Fruit fly (Drosophila melanogaster) whole organism, embryonic: ENCODE results near the gene Rchy1.

ENCODE experiments used
- CG11093 ChIP-seq: fragments of 200-800 bp; sonication (Bioruptor generic); IDR thresholded peaks from 3 replicates; pipeline ENCODE4 v1.3.6; 2022; ENCODE audit warnings: missing biosample characterization, missing genetic modification characterization
- CG12299 ChIP-seq: fragments of 200-800 bp; sonication (Bioruptor generic); optimal IDR thresholded peaks from 2 replicates; lab custom pipeline; 2018; ENCODE audit warnings: missing biosample characterization, mild to moderate bottlenecking, missing genetic modification characterization
- CG12942 ChIP-seq: fragments of 200-800 bp; sonication (Bioruptor generic); optimal IDR thresholded peaks from 3 replicates; lab custom pipeline; 2016; ENCODE audit warnings: missing biosample characterization, missing genetic modification characterization
- CG13296 ChIP-seq: fragments of 200-800 bp; sonication (Bioruptor generic); optimal IDR thresholded peaks from 3 replicates; lab custom pipeline; 2018; ENCODE audit warnings: missing biosample characterization, mild to moderate bottlenecking, missing genetic modification characterization
- CG14965 ChIP-seq: fragments of 200-800 bp; sonication (Bioruptor generic); optimal IDR thresholded peaks from 2 replicates; lab custom pipeline; 2016; ENCODE audit warnings: missing biosample characterization, missing genetic modification characterization, borderline replicate concordance
- CG15073 ChIP-seq: fragments of 200-800 bp; sonication (Bioruptor generic); optimal IDR thresholded peaks from 2 replicates; lab custom pipeline; 2016; ENCODE audit warnings: missing biosample characterization, missing genetic modification characterization
- CG15269 ChIP-seq: fragments of 200-800 bp; sonication (Bioruptor generic); optimal IDR thresholded peaks from 2 replicates; lab custom pipeline; 2018; ENCODE audit warnings: missing biosample characterization, mild to moderate bottlenecking, missing genetic modification characterization, moderate library complexity
- CG15514 ChIP-seq: fragments of 200-800 bp; sonication (Bioruptor generic); optimal IDR thresholded peaks from 3 replicates; lab custom pipeline; 2017; ENCODE audit warnings: missing biosample characterization, missing genetic modification characterization, mild to moderate bottlenecking, moderate library complexity, missing genetic modification reagents
- CG1647 ChIP-seq: fragments of 200-800 bp; sonication (Bioruptor generic); optimal IDR thresholded peaks from 3 replicates; lab custom pipeline; 2016; ENCODE audit warnings: missing biosample characterization, missing genetic modification characterization
- CG16779 ChIP-seq: fragments of 200-800 bp; sonication (Bioruptor generic); IDR thresholded peaks from 2 replicates; pipeline ENCODE4 v1.3.6; 2022; ENCODE audit warnings: missing biosample characterization, missing genetic modification characterization
- CG18011 ChIP-seq: fragments of 200-800 bp; sonication (Bioruptor generic); optimal IDR thresholded peaks from 2 replicates; lab custom pipeline; 2017; ENCODE audit warnings: missing biosample characterization, missing genetic modification characterization, mild to moderate bottlenecking, moderate library complexity, missing genotype
- CG34376 ChIP-seq: fragments of 200-800 bp; sonication (Bioruptor generic); optimal IDR thresholded peaks from 2 replicates; lab custom pipeline; 2018; ENCODE audit warnings: missing biosample characterization, mild to moderate bottlenecking, missing genetic modification characterization
- CG4617 ChIP-seq: fragments of 200-800 bp; sonication (Bioruptor generic); optimal IDR thresholded peaks from 3 replicates; lab custom pipeline; 2016; ENCODE audit warnings: missing biosample characterization, missing genetic modification characterization, borderline replicate concordance
- CG6175 ChIP-seq: fragments of 200-800 bp; sonication (Bioruptor generic); IDR thresholded peaks from 3 replicates; pipeline ENCODE4 v1.3.6; 2022; ENCODE audit warnings: missing biosample characterization, missing genetic modification characterization
- CG6689 ChIP-seq: fragments of 200-800 bp; sonication (Bioruptor generic); IDR thresholded peaks from 2 replicates; pipeline ENCODE4 v1.3.6; 2022; ENCODE audit warnings: missing biosample characterization, missing genetic modification characterization
- CG7786 ChIP-seq: fragments of 200-800 bp; sonication (Bioruptor generic); optimal IDR thresholded peaks from 2 replicates; lab custom pipeline; 2016; ENCODE audit warnings: missing biosample characterization, missing genetic modification characterization
- CG8388 ChIP-seq: fragments of 200-800 bp; sonication (Bioruptor generic); optimal IDR thresholded peaks from 2 replicates; lab custom pipeline; 2019; ENCODE audit warnings: missing biosample characterization, mild to moderate bottlenecking, missing genetic modification characterization, moderate library complexity
- CG8924 ChIP-seq: fragments of 200-800 bp; optimal IDR thresholded peaks from 3 replicates; lab custom pipeline; 2019; ENCODE audit warnings: missing biosample characterization, mild to moderate bottlenecking, missing genetic modification characterization, moderate library complexity
- CG9797 ChIP-seq: fragments of 200-800 bp; sonication (Bioruptor generic); optimal IDR thresholded peaks from 3 replicates; lab custom pipeline; 2018; ENCODE audit warnings: missing biosample characterization, mild to moderate bottlenecking, missing genetic modification characterization
- CG9817 ChIP-seq: fragments of 200-800 bp; sonication (Bioruptor generic); optimal IDR thresholded peaks from 2 replicates; lab custom pipeline; 2018; ENCODE audit warnings: missing biosample characterization, mild to moderate bottlenecking, missing genetic modification characterization, moderate library complexity
- Camta ChIP-seq: fragments of 200-800 bp; sonication (Bioruptor generic); optimal IDR thresholded peaks from 2 replicates; lab custom pipeline; 2016; ENCODE audit warnings: missing biosample characterization, missing genetic modification characterization
- D19A ChIP-seq: fragments of 200-800 bp; optimal IDR thresholded peaks from 3 replicates; lab custom pipeline; 2019; ENCODE audit warnings: missing biosample characterization, mild to moderate bottlenecking, missing genetic modification characterization, moderate library complexity
- Dek ChIP-seq: fragments of 200-800 bp; sonication (Bioruptor generic); optimal IDR thresholded peaks from 3 replicates; lab custom pipeline; 2019; ENCODE audit warnings: missing biosample characterization, mild to moderate bottlenecking, missing genetic modification characterization, moderate library complexity
- Eip74EF ChIP-seq, 2 experiments: fragments of 200-800 bp in 1 of 2; fragments of >200 bp in 1 of 2; sonication (Bioruptor generic) in 1 of 2; optimal IDR thresholded peaks; 2 replicates each; lab custom pipeline; 2017 to 2019; ENCODE audit warnings: missing biosample characterization in 2 of 2, missing genetic modification characterization in 2 of 2, mild to moderate bottlenecking in 1 of 2, moderate library complexity in 1 of 2
- Gug ChIP-seq: fragments of 200-800 bp; sonication (Bioruptor generic); IDR thresholded peaks from 4 replicates; pipeline ENCODE4 v1.3.6; 2022; ENCODE audit warnings: missing biosample characterization, missing genetic modification characterization
- Kr ChIP-seq: fragments of 200-800 bp; sonication (Bioruptor generic); optimal IDR thresholded peaks from 2 replicates; lab custom pipeline; 2017; ENCODE audit warnings: missing biosample characterization, mild to moderate bottlenecking, missing genetic modification characterization
- Mad ChIP-seq: fragments of 200-800 bp; sonication (Bioruptor generic); optimal IDR thresholded peaks from 2 replicates; lab custom pipeline; 2016; ENCODE audit warnings: missing biosample characterization, missing genetic modification characterization
- Med ChIP-seq: fragments of 200-800 bp; sonication (Bioruptor generic); peaks from one replicate; lab custom pipeline; 2016; ENCODE audit warnings: missing biosample characterization, missing genetic modification characterization, mild to moderate bottlenecking, inconsistent platforms, moderate library complexity
- Neu2 ChIP-seq: fragments of 200-800 bp; sonication (Bioruptor generic); optimal IDR thresholded peaks from 3 replicates; lab custom pipeline; 2016; ENCODE audit warnings: missing biosample characterization, missing genetic modification characterization, borderline replicate concordance
- Nf-YC ChIP-seq: fragments of 200-800 bp; optimal IDR thresholded peaks from 3 replicates; lab custom pipeline; 2019; ENCODE audit warnings: missing biosample characterization, mild to moderate bottlenecking, missing genetic modification characterization, moderate library complexity
- Oli ChIP-seq: fragments of 200-800 bp; sonication (Bioruptor generic); optimal IDR thresholded peaks from 2 replicates; lab custom pipeline; 2018; ENCODE audit warnings: missing biosample characterization, mild to moderate bottlenecking, missing genetic modification characterization, moderate library complexity
- Taf1 ChIP-seq: fragments of 200-800 bp; sonication (Bioruptor generic); IDR thresholded peaks from 2 replicates; pipeline ENCODE4 v1.3.6; 2022; ENCODE audit warnings: missing biosample characterization, missing genetic modification characterization
- Vsx1 ChIP-seq: fragments of 200-800 bp; sonication (Bioruptor generic); optimal IDR thresholded peaks from 2 replicates; lab custom pipeline; 2017; ENCODE audit warnings: missing biosample characterization, mild to moderate bottlenecking, missing genetic modification characterization, missing genetic modification reagents
- amos ChIP-seq: fragments of 200-800 bp; sonication (Bioruptor generic); IDR thresholded peaks from 2 replicates; pipeline ENCODE4 v1.3.6; 2022; ENCODE audit warnings: missing biosample characterization, missing genetic modification characterization; ENCODE audit not compliant: partially characterized antibody
- bab2 ChIP-seq: fragments of 200-800 bp; sonication (Bioruptor generic); optimal IDR thresholded peaks from 2 replicates; lab custom pipeline; 2016; ENCODE audit warnings: missing biosample characterization, missing genetic modification characterization
- ci ChIP-seq: fragments of 200-800 bp; sonication (Bioruptor generic); IDR thresholded peaks from 3 replicates; pipeline ENCODE4 v1.3.6; 2022; ENCODE audit warnings: missing biosample characterization, missing genetic modification characterization
- croc ChIP-seq: fragments of 200-800 bp; sonication (Bioruptor generic); conservative IDR thresholded peaks from 3 replicates; pipeline ENCODE4 v1.3.6; 2022; ENCODE audit warnings: missing biosample characterization, missing genetic modification characterization
- dimm ChIP-seq: fragments of 200-800 bp; sonication (Bioruptor generic); IDR thresholded peaks from 2 replicates; pipeline ENCODE4 v1.3.6; 2022; ENCODE audit warnings: missing biosample characterization, missing genetic modification characterization
- exex ChIP-seq: fragments of 200-800 bp; sonication (Bioruptor generic); optimal IDR thresholded peaks from 4 replicates; lab custom pipeline; 2018; ENCODE audit warnings: missing biosample characterization, mild to moderate bottlenecking, missing genetic modification characterization, moderate library complexity
- fu2 ChIP-seq: fragments of 200-800 bp; sonication (Bioruptor generic); optimal IDR thresholded peaks from 2 replicates; lab custom pipeline; 2016; ENCODE audit warnings: missing biosample characterization, missing genetic modification characterization
- nmo ChIP-seq: fragments of 200-800 bp; sonication (Bioruptor generic); optimal IDR thresholded peaks from 2 replicates; lab custom pipeline; 2018; ENCODE audit warnings: missing biosample characterization, mild to moderate bottlenecking, missing genetic modification characterization, moderate library complexity
- pb ChIP-seq: fragments of 200-800 bp; sonication (Bioruptor generic); optimal IDR thresholded peaks from 3 replicates; lab custom pipeline; 2016; ENCODE audit warnings: missing biosample characterization, missing genetic modification characterization
- phol ChIP-seq: fragments of 200-800 bp; sonication (Bioruptor generic); optimal IDR thresholded peaks from 3 replicates; lab custom pipeline; 2018; ENCODE audit warnings: missing biosample characterization, mild to moderate bottlenecking, missing genetic modification characterization, moderate library complexity
- ranshi ChIP-seq: fragments of 200-800 bp; sonication (Bioruptor generic); IDR thresholded peaks from 2 replicates; pipeline ENCODE4 v1.3.6; 2022; ENCODE audit warnings: missing biosample characterization, missing genetic modification characterization
- shn ChIP-seq: fragments of 200-800 bp; sonication (Bioruptor generic); optimal IDR thresholded peaks from 3 replicates; lab custom pipeline; 2016; ENCODE audit warnings: missing biosample characterization, missing genetic modification characterization
- sqz ChIP-seq: fragments of 200-800 bp; sonication (Bioruptor generic); optimal IDR thresholded peaks from 3 replicates; lab custom pipeline; 2018; ENCODE audit warnings: missing biosample characterization, mild to moderate bottlenecking, missing genetic modification characterization
- tin ChIP-seq: fragments of 200-800 bp; sonication (Bioruptor generic); optimal IDR thresholded peaks from 3 replicates; lab custom pipeline; 2016; ENCODE audit warnings: missing biosample characterization, missing genetic modification characterization
- vfl ChIP-seq: fragments of 200-800 bp; sonication (Bioruptor generic); optimal IDR thresholded peaks from 2 replicates; lab custom pipeline; 2016; ENCODE audit warnings: missing biosample characterization, missing genetic modification characterization
- vvl ChIP-seq: fragments of 200-800 bp; sonication (Bioruptor generic); IDR thresholded peaks from 2 replicates; pipeline ENCODE4 v1.3.6; 2022; ENCODE audit warnings: missing biosample characterization, missing genetic modification characterization

Rchy1 gene

DNA sequence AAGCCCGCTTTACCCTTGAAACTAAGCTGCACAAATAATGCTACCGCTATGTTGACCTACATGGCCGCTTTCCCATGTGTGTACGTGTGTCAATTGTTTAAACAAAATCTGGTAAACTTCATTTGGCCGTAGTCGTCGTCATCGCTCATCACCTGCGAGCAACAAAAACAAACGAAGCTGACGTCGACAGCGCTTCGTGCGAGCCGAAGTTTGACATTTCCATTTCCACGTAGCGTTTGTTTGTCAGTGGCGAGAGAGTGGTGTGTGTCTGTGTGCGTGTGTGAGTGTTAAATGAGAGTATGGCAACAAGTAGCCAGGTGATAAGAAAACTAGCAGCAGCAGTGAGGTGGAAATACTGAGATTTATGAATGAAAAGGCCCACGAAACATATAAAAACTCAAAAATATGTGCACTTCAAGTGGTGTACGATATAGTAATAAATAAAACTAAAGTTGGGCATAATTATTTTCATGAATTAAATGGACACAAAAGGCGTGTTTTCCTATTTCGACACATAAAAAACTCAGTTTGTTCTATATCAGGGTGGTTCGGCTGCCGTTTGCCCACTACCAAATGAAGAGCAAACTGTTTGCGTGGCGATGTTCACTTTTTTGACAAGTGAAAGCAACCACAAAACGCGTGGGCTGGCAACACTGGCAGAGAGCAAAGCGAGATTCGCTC, 13.9 kb upstream of the Rchy1 start (continued):
- TF ChIP-seq CG12942 (no peak), vvl (GFP tag; lab: Robert Waterston, UW) (peak; percentile 61; the same call in 1 of the 2 replicates), CG13296 (GFP tag; lab: Kevin White, UChicago) (peak; percentile 83), Med (GFP tag; lab: Kevin White, UChicago) (peak; percentile 78), sqz (peak; percentile 44), Neu2 (GFP tag; lab: Kevin White, UChicago) (peak; percentile 54), Mad (GFP tag; lab: Kevin White, UChicago) (no peak), vfl (GFP tag; lab: Kevin White, UChicago) (no peak), CG4617 (GFP tag; lab: Kevin White, UChicago) (no peak), CG16779 (GFP tag; lab: Robert Waterston, UW) (no peak), dimm (no peak), Taf1 (no peak), Gug (GFP tag; lab: Robert Waterston, UW) (no peak), Kr (GFP tag; lab: Kevin White, UChicago) (no peak), CG15073 (no peak), nmo (GFP tag; lab: Kevin White, UChicago) (peak; percentile 1), CG18011 (GFP tag; lab: Kevin White, UChicago) (no peak), CG15514 (GFP tag; lab: Kevin White, UChicago) (peak; percentile 72), CG15269 (tag; lab: Kevin White, UChicago) (peak; percentile 32), CG12299 (peak; percentile 63), CG9797 (GFP tag; lab: Kevin White, UChicago) (no peak), tin (GFP tag; lab: Kevin White, UChicago) (no peak), CG6689 (peak; percentile 50; the same call in 1 of the 2 replicates), D19A (tag; lab: Kevin White, UChicago) (peak; percentile 42), Vsx1 (GFP tag; lab: Kevin White, UChicago) (peak; percentile 24), CG1647 (no peak), Oli (no peak), ranshi (GFP tag; lab: Robert Waterston, UW) (peak; percentile 10; the same call in 1 of the 2 replicates), CG8388 (GFP tag; lab: Kevin White, UChicago) (no peak), Camta (no peak), amos (GFP tag; lab: Robert Waterston, UW) (no peak; the same call in 1 of the 2 replicates), croc (GFP tag; lab: Robert Waterston, UW) (no peak), Nf-YC (peak; percentile 60), CG6175 (GFP tag; lab: Robert Waterston, UW) (no peak), phol (tag; lab: Kevin White, UChicago) (no peak), CG9817 (tag; lab: Kevin White, UChicago) (peak; percentile 18), pb (no peak), exex (peak; percentile 55), CG34376 (peak; percentile 71), CG8924 (tag; lab: Kevin White, UChicago) (peak; percentile 97), Dek (peak; percentile 8), CG14965 (GFP tag; lab: Kevin White, UChicago) (no peak), bab2 (GFP tag; lab: Kevin White, UChicago) (no peak), Eip74EF (GFP tag; optimal IDR thresholded peaks at IDR 0.05; lab: Kevin White, UChicago) (peak in 1 of 2 experiments; percentile 36), CG11093 (GFP tag; lab: Robert Waterston, UW) (no peak), shn (GFP tag; lab: Kevin White, UChicago) (no peak), fu2 (GFP tag; lab: Kevin White, UChicago) (peak; percentile 24), ci (GFP tag; lab: Robert Waterston, UW) (peak; percentile 55; the same call in 2 of the 3 replicates), CG7786 (GFP tag; lab: Kevin White, UChicago) (no peak)
